Fruit fly (Drosophila melanogaster) whole organism, wandering third instar larva: ENCODE measurements around the gene Hsp27.
A peak's percentile ranks its signal among the peaks of the same experiment; 100 is the strongest.

Experiments used
- Abd-B ChIP-seq: fragments of >200 bp; optimal IDR thresholded peaks from 2 replicates; lab custom pipeline; 2017; ENCODE audit warnings: missing biosample characterization, missing genetic modification characterization
- CG32264 ChIP-seq: fragments of 200-800 bp; sonication (Bioruptor generic); optimal IDR thresholded peaks from 2 replicates; lab custom pipeline; 2016; ENCODE audit warnings: missing biosample characterization, missing genetic modification characterization
- CG9705 ChIP-seq: fragments of 200-800 bp; sonication (Bioruptor generic); optimal IDR thresholded peaks from 2 replicates; lab custom pipeline; 2018; ENCODE audit warnings: missing biosample characterization, mild to moderate bottlenecking, missing genetic modification characterization
- CrebA ChIP-seq: fragments of 200-800 bp; sonication (Bioruptor generic); optimal IDR thresholded peaks from 2 replicates; lab custom pipeline; 2016; ENCODE audit warnings: missing biosample characterization, mild to moderate bottlenecking, missing genetic modification characterization, borderline replicate concordance
- Dfd ChIP-seq: fragments of >200 bp; optimal IDR thresholded peaks from 2 replicates; lab custom pipeline; 2017; ENCODE audit warnings: missing biosample characterization, missing genetic modification characterization
- Dif ChIP-seq: fragments of 200-275, 200-300 bp; sonication (Bioruptor generic); optimal IDR thresholded peaks from 2 replicates; lab custom pipeline; 2018; ENCODE audit warnings: missing biosample characterization, missing genetic modification characterization; ENCODE audit not compliant: partially characterized antibody
- GATAd ChIP-seq: sonication (Bioruptor generic); optimal IDR thresholded peaks from 2 replicates; lab custom pipeline; 2016; ENCODE audit warnings: missing biosample characterization, missing genetic modification characterization
- HLH106 ChIP-seq: fragments of 200-800 bp; optimal IDR thresholded peaks from 3 replicates; lab custom pipeline; 2019; ENCODE audit warnings: missing biosample characterization, mild to moderate bottlenecking, missing genetic modification characterization, moderate library complexity
- Hnf4 ChIP-seq: fragments of 200-800 bp; sonication (Bioruptor generic); optimal IDR thresholded peaks from 2 replicates; lab custom pipeline; 2016; ENCODE audit warnings: missing biosample characterization, mild to moderate bottlenecking, missing genetic modification characterization
- Hr78 ChIP-seq: fragments of >200 bp; optimal IDR thresholded peaks from 2 replicates; lab custom pipeline; 2017; ENCODE audit warnings: missing biosample characterization, missing genetic modification characterization
- Jra ChIP-seq: sonication (Bioruptor generic); optimal IDR thresholded peaks from 2 replicates; lab custom pipeline; 2016; ENCODE audit warnings: missing biosample characterization, missing genetic modification characterization
- Mio ChIP-seq: sonication (Bioruptor generic); optimal IDR thresholded peaks from 2 replicates; lab custom pipeline; 2016; ENCODE audit warnings: missing biosample characterization, missing genetic modification characterization
- Myc ChIP-seq: fragments of >200 bp; optimal IDR thresholded peaks from 2 replicates; lab custom pipeline; 2017
- N ChIP-seq: fragments of >200 bp; optimal IDR thresholded peaks from 2 replicates; lab custom pipeline; 2018; ENCODE audit warnings: missing biosample characterization, missing external identifiers, missing genetic modification characterization
- OdsH ChIP-seq: fragments of 200-800 bp; sonication (Bioruptor generic); optimal IDR thresholded peaks from 2 replicates; lab custom pipeline; 2016; ENCODE audit warnings: missing biosample characterization, mild to moderate bottlenecking, missing genetic modification characterization
- Rel ChIP-seq, 2 experiments: fragments of 200-800 bp; sonication (Bioruptor generic) in 1 of 2; optimal IDR thresholded peaks; 2 replicates in 1 of 2; 3 replicates in 1 of 2; lab custom pipeline; 2016 to 2019; ENCODE audit warnings: mild to moderate bottlenecking in 2 of 2, missing biosample characterization in 2 of 2, missing genetic modification characterization in 2 of 2, moderate library complexity in 1 of 2
- Sp1 ChIP-seq: fragments of 200-800 bp; sonication (Bioruptor generic); optimal IDR thresholded peaks from 3 replicates; lab custom pipeline; 2019; ENCODE audit warnings: missing biosample characterization, mild to moderate bottlenecking, missing genetic modification characterization, moderate library complexity
- br ChIP-seq: fragments of 200-800 bp; sonication (Bioruptor generic); optimal IDR thresholded peaks from 2 replicates; lab custom pipeline; 2016; ENCODE audit warnings: missing biosample characterization, missing genetic modification characterization
- brk ChIP-seq: fragments of 200-800 bp; sonication (Bioruptor generic); optimal IDR thresholded peaks from 2 replicates; lab custom pipeline; 2016; ENCODE audit warnings: missing biosample characterization, mild to moderate bottlenecking, missing genetic modification characterization
- dl ChIP-seq, 2 experiments: fragments of 175-275, 200-275 bp in 1 of 2; fragments of 200-275 bp in 1 of 2; sonication (Bioruptor generic); optimal IDR thresholded peaks; lab custom pipeline; 2018; ENCODE audit warnings: mild to moderate bottlenecking in 2 of 2, missing biosample characterization in 2 of 2, missing genetic modification characterization in 2 of 2, moderate library complexity in 2 of 2; ENCODE audit not compliant: partially characterized antibody in 2 of 2, insufficient read depth in 1 of 2
- dmrt93B ChIP-seq: fragments of 200-800 bp; sonication (Bioruptor generic); optimal IDR thresholded peaks from 2 replicates; lab custom pipeline; 2018; ENCODE audit warnings: missing biosample characterization, mild to moderate bottlenecking, missing genetic modification characterization
- dsf ChIP-seq: sonication (Bioruptor generic); optimal IDR thresholded peaks from 2 replicates; lab custom pipeline; 2016; ENCODE audit warnings: missing biosample characterization, missing genetic modification characterization, borderline replicate concordance
- ey ChIP-seq: fragments of 200-800 bp; sonication (Bioruptor generic); optimal IDR thresholded peaks from 2 replicates; lab custom pipeline; 2016; ENCODE audit warnings: missing biosample characterization, missing genetic modification characterization
- foxo ChIP-seq, 2 experiments: fragments of 200-800 bp; sonication (Bioruptor generic); optimal IDR thresholded peaks; 2 replicates in 1 of 2; 3 replicates in 1 of 2; lab custom pipeline; 2016 to 2017; ENCODE audit warnings: missing biosample characterization in 2 of 2, missing genetic modification characterization in 2 of 2
- fru ChIP-seq: fragments of 200-800 bp; sonication (Bioruptor generic); optimal IDR thresholded peaks from 3 replicates; lab custom pipeline; 2016; ENCODE audit warnings: missing biosample characterization, mild to moderate bottlenecking, missing genetic modification characterization
- h ChIP-seq: fragments of 200-800 bp; sonication (Bioruptor generic); optimal IDR thresholded peaks from 3 replicates; lab custom pipeline; 2016; ENCODE audit warnings: missing biosample characterization, mild to moderate bottlenecking, missing genetic modification characterization
- lola ChIP-seq: fragments of >200 bp; optimal IDR thresholded peaks from 2 replicates; lab custom pipeline; 2017; ENCODE audit warnings: missing biosample characterization, missing genetic modification characterization
- psq ChIP-seq: fragments of 200-800 bp; sonication (Bioruptor generic); optimal IDR thresholded peaks from 3 replicates; lab custom pipeline; 2017; ENCODE audit warnings: missing biosample characterization, mild to moderate bottlenecking, missing genetic modification characterization, moderate library complexity
- rgr ChIP-seq: fragments of 200-800 bp; sonication (Bioruptor generic); optimal IDR thresholded peaks from 3 replicates; lab custom pipeline; 2016; ENCODE audit warnings: missing biosample characterization, mild to moderate bottlenecking, missing genetic modification characterization
- sage ChIP-seq: fragments of 200-800 bp; sonication (Bioruptor generic); optimal IDR thresholded peaks from 2 replicates; lab custom pipeline; 2016; ENCODE audit warnings: missing biosample characterization, mild to moderate bottlenecking, missing genetic modification characterization
- sv ChIP-seq: fragments of 200-800 bp; sonication (Bioruptor generic); optimal IDR thresholded peaks from 3 replicates; lab custom pipeline; 2016; ENCODE audit warnings: missing biosample characterization, missing genetic modification characterization
- tai ChIP-seq: sonication (Bioruptor generic); optimal IDR thresholded peaks from 2 replicates; lab custom pipeline; 2016; ENCODE audit warnings: missing biosample characterization, missing genetic modification characterization
- woc ChIP-seq: sonication (Bioruptor generic); optimal IDR thresholded peaks from 2 replicates; lab custom pipeline; 2016; ENCODE audit warnings: missing biosample characterization, mild to moderate bottlenecking, missing genetic modification characterization

Gene Hsp27

dm6 chr3L:9420819-9421130, 36.9 kb downstream of the Hsp27 start:
- no peak for TF ChIP-seq brk (GFP tag; lab: Kevin White, UChicago)

dm6 chr3L:9421621-9422020, 37.8 kb downstream of the Hsp27 start:
- TF ChIP-seq dsf (GFP tag; lab: Kevin White, UChicago) (no peak), sv (GFP tag; lab: Kevin White, UChicago) (no peak), lola (no peak), Dif (GFP tag; lab: Kevin White, UChicago) (no peak), N (GFP tag; lab: Kevin White, UChicago) (no peak), rgr (GFP tag; lab: Kevin White, UChicago) (no peak), Sp1 (no peak), CG32264 (GFP tag; lab: Kevin White, UChicago) (no peak), Hr78 (GFP tag; lab: Kevin White, UChicago) (no peak), OdsH (no peak), sage (no peak), psq (GFP tag; lab: Kevin White, UChicago) (no peak)

- TF ChIP-seq HLH106 (tag; lab: Kevin White, UChicago) = no peak
- no peak for TF ChIP-seq Rel (GFP tag; optimal IDR thresholded peaks at IDR 0.05; lab: Kevin White, UChicago)
- TF ChIP-seq Rel (tag; optimal IDR thresholded peaks at IDR 0.05; lab: Kevin White, UChicago) = peak; percentile 90
Observed at dm6 chr3L:9422135-9422534, 38.3 kb downstream of the Hsp27 start.

- TF ChIP-seq CG9705 (GFP tag; lab: Kevin White, UChicago) (peak; percentile 95), N (GFP tag; lab: Kevin White, UChicago) (no peak), Abd-B (GFP tag; lab: Kevin White, UChicago) (no peak), HLH106 (tag; lab: Kevin White, UChicago) (peak; percentile 98), rgr (GFP tag; lab: Kevin White, UChicago) (peak; percentile 99), Mio (GFP tag; lab: Kevin White, UChicago) (peak; percentile 76), OdsH (peak; percentile 98), CrebA (GFP tag; lab: Kevin White, UChicago) (no peak), Hnf4 (GFP tag; lab: Kevin White, UChicago) (peak; percentile 96), fru (GFP tag; lab: Kevin White, UChicago) (peak; percentile 99), Dfd (GFP tag; lab: Kevin White, UChicago) (peak; percentile 94), dmrt93B (GFP tag; lab: Kevin White, UChicago) (peak; percentile 95), dsf (GFP tag; lab: Kevin White, UChicago) (peak; percentile 93), sv (GFP tag; lab: Kevin White, UChicago) (peak; percentile 98), sage (peak; percentile 97), Jra (peak; percentile 97), dl (GFP tag; optimal IDR thresholded peaks at IDR 0.05; lab: Kevin White, UChicago; ENCODE audit: insufficient read depth in 1 of 2, partially characterized antibody in 2 of 2) (no peak), tai (peak; percentile 92), br (GFP tag; lab: Kevin White, UChicago) (peak; percentile 99), woc (GFP tag; lab: Kevin White, UChicago) (peak; percentile 95), psq (GFP tag; lab: Kevin White, UChicago) (peak; percentile 97), Hr78 (GFP tag; lab: Kevin White, UChicago) (no peak), Sp1 (peak; percentile 98), h (GFP tag; lab: Kevin White, UChicago) (peak; percentile 99), CG32264 (GFP tag; lab: Kevin White, UChicago) (peak; percentile 98), foxo (GFP tag; optimal IDR thresholded peaks at IDR 0.05; lab: Kevin White, UChicago) (peak; percentile 94 to 99), ey (GFP tag; lab: Kevin White, UChicago) (peak; percentile 98), GATAd (GFP tag; lab: Kevin White, UChicago) (peak; percentile 90), Rel (GFP tag; optimal IDR thresholded peaks at IDR 0.05; lab: Kevin White, UChicago) (peak; percentile 96), Rel (tag; optimal IDR thresholded peaks at IDR 0.05; lab: Kevin White, UChicago) (peak; percentile 82), Myc (lab: Kevin White, UChicago) (no peak), brk (GFP tag; lab: Kevin White, UChicago) (peak; percentile 95)
Observed at dm6 chr3L:9422636-9423419, 39.0 kb downstream of the Hsp27 start, which contains the start of gene aay. TSS of gene aay (plus strand) at chr3L:9423253.
